Worm (Caenorhabditis elegans): Measurements from ENCODE around the gene srv-26.

DNA sequence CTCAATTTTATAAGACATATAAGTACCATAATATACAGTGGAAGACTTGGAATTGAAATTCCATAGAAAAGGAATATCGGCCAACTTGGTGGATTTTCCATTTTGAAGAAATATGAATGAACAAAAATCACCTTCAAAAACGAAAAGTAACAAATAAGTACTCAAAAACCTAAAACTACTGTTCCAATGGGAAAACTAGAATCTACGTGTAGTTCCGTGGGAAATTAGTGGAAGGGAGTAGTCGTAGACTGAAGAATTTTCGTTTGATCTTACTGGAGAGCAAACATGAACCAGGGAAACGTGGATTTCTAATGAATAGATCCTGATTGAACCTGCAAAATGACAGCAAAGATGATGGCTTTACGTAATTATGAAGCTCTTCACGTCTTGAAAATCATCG lies 29.7 kb downstream of the srv-26 start, which contains the start of gene srv-31:
- no peak for TF ChIP-seq tab-1 (GFP tag; IDR thresholded peaks at IDR 0.05)
- no peak for TF ChIP-seq med-1 (GFP tag; optimal IDR thresholded peaks at IDR 0.05; ENCODE audit: insufficient read depth)
- TF ChIP-seq flt-1 (GFP tag; IDR thresholded peaks at IDR 0.05), result no peak
- no peak for TF ChIP-seq ref-1 (GFP tag; conservative IDR thresholded peaks at IDR 0.05)
- no peak for TF ChIP-seq klf-2 (GFP tag; conservative IDR thresholded peaks at IDR 0.05)
- no peak for TF ChIP-seq ztf-29 (GFP tag; IDR thresholded peaks at IDR 0.05)
